Worm (Caenorhabditis elegans) whole organism, L3 larva: Measurements from ENCODE around the gene T08B6.9.

Source experiments
- nhr-77 ChIP-seq: fragments of 150-350 bp; optimal IDR thresholded peaks from 2 replicates; lab custom pipeline; 2014; ENCODE audit warnings: missing biosample characterization, missing genetic modification characterization
- tbx-2 ChIP-seq: sonication (generic microtip); optimal IDR thresholded peaks from 2 replicates; lab custom pipeline; 2016; ENCODE audit warnings: mild to moderate bottlenecking, missing genetic modification characterization, missing compliant biosample characterization

DNA sequence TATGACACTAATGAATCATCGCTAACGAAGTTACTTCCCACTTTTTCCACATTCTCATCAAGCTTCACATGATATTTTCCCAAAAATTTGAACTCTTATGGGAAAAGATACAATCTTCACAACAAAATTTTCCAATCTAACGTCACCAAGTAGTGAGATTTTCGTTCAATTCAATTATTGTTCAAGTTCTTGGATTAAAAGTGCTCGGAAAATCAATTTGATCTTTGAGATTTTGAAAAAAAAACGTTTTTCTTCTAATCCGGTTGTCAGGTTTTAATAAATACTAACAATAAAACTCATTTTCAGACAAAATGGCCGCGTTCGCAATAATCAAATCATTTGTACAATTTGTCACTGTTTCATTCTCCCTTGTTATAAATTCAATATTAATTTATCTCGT is 43.5 kb downstream of the T08B6.9 start, which contains the start of gene str-153:
- TF ChIP-seq tbx-2 = no peak
- TF ChIP-seq nhr-77 = no peak
